Fruit fly (Drosophila melanogaster) whole organism, pupa: ENCODE results near the gene HDAC4.

ENCODE experiments used
- CG12605 ChIP-seq: fragments of 200-800 bp; sonication (Bioruptor generic); IDR thresholded peaks from 2 replicates; pipeline ENCODE4 v1.3.6; 2022; ENCODE audit warnings: missing biosample characterization, missing genetic modification characterization
- CG32121 ChIP-seq: fragments of 200-800 bp; sonication (Bioruptor generic); IDR thresholded peaks from 2 replicates; pipeline ENCODE4 v1.3.6; 2022; ENCODE audit warnings: missing biosample characterization, missing genetic modification characterization
- CG8159 ChIP-seq: fragments of 200-800 bp; sonication (Bioruptor generic); optimal IDR thresholded peaks from 3 replicates; lab custom pipeline; 2018; ENCODE audit warnings: missing biosample characterization, mild to moderate bottlenecking, missing genetic modification characterization, moderate library complexity
- fd96Ca ChIP-seq: fragments of 200-800 bp; sonication (Bioruptor generic); IDR thresholded peaks from 3 replicates; pipeline ENCODE4 v1.3.6; 2022; ENCODE audit warnings: missing biosample characterization, missing genetic modification characterization

- TF ChIP-seq CG8159 (no peak), CG12605 (no peak), CG32121 (GFP tag; lab: Robert Waterston, UW) (no peak), fd96Ca (GFP tag; lab: Robert Waterston, UW) (no peak)
Measured at dm6 chrX:13229824-13230223, 55.6 kb downstream of the HDAC4 start.
